Worm (Caenorhabditis elegans): ENCODE data around the gene M02E1.4.

ce11 chrX:312238-312637 lies 836 bp upstream of the M02E1.4 start:
- TF ChIP-seq flt-1 (GFP tag; IDR thresholded peaks at IDR 0.05) (no peak), cog-1 (tag; optimal IDR thresholded peaks at IDR 0.05) (no peak), klf-2 (GFP tag; conservative IDR thresholded peaks at IDR 0.05) (no peak), ztf-23 (GFP tag; IDR thresholded peaks at IDR 0.05) (no peak), ref-1 (GFP tag; conservative IDR thresholded peaks at IDR 0.05) (no peak), ztf-29 (GFP tag; IDR thresholded peaks at IDR 0.05) (no peak), med-1 (GFP tag; optimal IDR thresholded peaks at IDR 0.05; ENCODE audit: insufficient read depth) (no peak), tab-1 (GFP tag; IDR thresholded peaks at IDR 0.05) (no peak), T22C8.4 (GFP tag; IDR thresholded peaks at IDR 0.05) (no peak)
